Worm (Caenorhabditis elegans): ENCODE data around the gene F59B10.6.

- TF ChIP-seq tbx-37 (GFP tag; conservative IDR thresholded peaks at IDR 0.05) = no peak
- no peak for TF ChIP-seq ceh-13 (GFP tag; optimal IDR thresholded peaks at IDR 0.05)
- TF ChIP-seq ama-1 (optimal IDR thresholded peaks at IDR 0.05) = no peak
- no peak for TF ChIP-seq hmg-4 (GFP tag; optimal IDR thresholded peaks at IDR 0.05)
- no peak for TF ChIP-seq ets-7 (tag; optimal IDR thresholded peaks at IDR 0.05)
- TF ChIP-seq flt-1 (GFP tag; IDR thresholded peaks at IDR 0.05) = no peak
Observed at ce11 chrII:10558345-10558744, 34.1 kb upstream of the F59B10.6 start.

All from whole organism, early embryonic.